Worm (Caenorhabditis elegans): ENCODE measurements around the gene Y116F11B.6.

DNA sequence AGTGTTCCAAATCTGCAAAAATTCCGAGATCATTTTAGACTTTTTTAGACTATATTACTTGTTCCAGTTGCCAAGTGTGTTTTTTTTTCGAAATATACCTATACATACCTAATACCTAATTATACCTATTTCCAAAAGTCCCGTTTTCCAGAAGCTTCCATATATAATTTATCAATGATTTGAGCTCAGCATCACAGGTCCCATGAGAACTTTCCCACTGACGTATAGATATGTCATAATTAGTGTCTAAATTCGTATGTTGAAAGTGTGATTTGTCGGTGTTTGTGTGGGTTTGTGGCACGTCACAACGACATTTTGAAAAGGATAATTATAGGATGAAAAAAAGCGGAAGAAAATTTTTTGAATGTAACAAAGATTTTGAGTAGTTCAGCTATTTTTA, 40.2 kb downstream of the Y116F11B.6 start:
- TF ChIP-seq nhr-237 (tag; optimal IDR thresholded peaks at IDR 0.05), result no peak
- no peak for TF ChIP-seq elt-3 (tag; optimal IDR thresholded peaks at IDR 0.05)
- no peak for TF ChIP-seq nhr-12 (tag; optimal IDR thresholded peaks at IDR 0.05)
- TF ChIP-seq skn-1 (tag; optimal IDR thresholded peaks at IDR 0.05), result no peak
- no peak for TF ChIP-seq unc-62 (GFP tag; optimal IDR thresholded peaks at IDR 0.05)
- no peak for TF ChIP-seq nhr-76 (tag; optimal IDR thresholded peaks at IDR 0.05)
- no peak for TF ChIP-seq egl-27 (tag; optimal IDR thresholded peaks at IDR 0.05)
- TF ChIP-seq elt-2 (tag; optimal IDR thresholded peaks at IDR 0.05), result no peak
- TF ChIP-seq fos-1 (tag; optimal IDR thresholded peaks at IDR 0.05), result no peak
- TF ChIP-seq snpc-4 (tag; optimal IDR thresholded peaks at IDR 0.05), result no peak
- TF ChIP-seq zag-1 (tag; optimal IDR thresholded peaks at IDR 0.05), result no peak
- TF ChIP-seq mml-1 (tag; optimal IDR thresholded peaks at IDR 0.05), result no peak
